Worm (Caenorhabditis elegans): ENCODE measurements around the gene R07B1.7.

Gene R07B1.7

ce11 chrX:9868820-9869219, at the start of gene R07B1.7:
TSS of gene R07B1.7 (plus strand) at chrX:9869120.
- TF ChIP-seq ceh-45 (GFP tag; IDR thresholded peaks at IDR 0.05) (no peak), ceh-31 (tag; optimal IDR thresholded peaks at IDR 0.05) (no peak), ama-1 (optimal IDR thresholded peaks at IDR 0.05) (no peak), nhr-11 (tag; optimal IDR thresholded peaks at IDR 0.05) (no peak), unc-3 (GFP tag; conservative IDR thresholded peaks at IDR 0.05) (no peak), unc-3 (tag; optimal IDR thresholded peaks at IDR 0.05) (no peak), ceh-14 (tag; optimal IDR thresholded peaks at IDR 0.05) (no peak), tbx-7 (tag; optimal IDR thresholded peaks at IDR 0.05) (no peak), unc-42 (tag; optimal IDR thresholded peaks at IDR 0.05) (no peak), K02D7.2 (tag; optimal IDR thresholded peaks at IDR 0.05) (no peak), ceh-30 (tag; optimal IDR thresholded peaks at IDR 0.05) (no peak), nhr-232 (tag; optimal IDR thresholded peaks at IDR 0.05) (no peak)

- no peak for TF ChIP-seq nhr-11 (tag; optimal IDR thresholded peaks at IDR 0.05)
- no peak for TF ChIP-seq hlh-13 (GFP tag; optimal IDR thresholded peaks at IDR 0.05)
- TF ChIP-seq pha-2 (tag; optimal IDR thresholded peaks at IDR 0.05) = no peak
- TF ChIP-seq ztf-16 (tag; optimal IDR thresholded peaks at IDR 0.05) = no peak
- TF ChIP-seq fax-1 (tag; optimal IDR thresholded peaks at IDR 0.05) = no peak
- no peak for TF ChIP-seq fkh-10 (GFP tag; optimal IDR thresholded peaks at IDR 0.05)
- TF ChIP-seq zip-5 (tag; optimal IDR thresholded peaks at IDR 0.05) = no peak
- TF ChIP-seq eyg-1 (tag; optimal IDR thresholded peaks at IDR 0.05) = no peak
- TF ChIP-seq sox-4 (tag; optimal IDR thresholded peaks at IDR 0.05) = no peak
- TF ChIP-seq mec-3 (tag; optimal IDR thresholded peaks at IDR 0.05; ENCODE audit: borderline replicate concordance) = no peak
- no peak for TF ChIP-seq elt-2 (tag; optimal IDR thresholded peaks at IDR 0.05)
- no peak for TF ChIP-seq pros-1 (tag; optimal IDR thresholded peaks at IDR 0.05)
- TF ChIP-seq fkh-6 (tag; optimal IDR thresholded peaks at IDR 0.05) = no peak
These were observed 46.7 kb upstream of the R07B1.7 start, which contains the start of gene dpy-22 for ce11 chrX:9822173-9822572. TSS of gene dpy-22 (minus strand) at chrX:9822273.

DNA sequence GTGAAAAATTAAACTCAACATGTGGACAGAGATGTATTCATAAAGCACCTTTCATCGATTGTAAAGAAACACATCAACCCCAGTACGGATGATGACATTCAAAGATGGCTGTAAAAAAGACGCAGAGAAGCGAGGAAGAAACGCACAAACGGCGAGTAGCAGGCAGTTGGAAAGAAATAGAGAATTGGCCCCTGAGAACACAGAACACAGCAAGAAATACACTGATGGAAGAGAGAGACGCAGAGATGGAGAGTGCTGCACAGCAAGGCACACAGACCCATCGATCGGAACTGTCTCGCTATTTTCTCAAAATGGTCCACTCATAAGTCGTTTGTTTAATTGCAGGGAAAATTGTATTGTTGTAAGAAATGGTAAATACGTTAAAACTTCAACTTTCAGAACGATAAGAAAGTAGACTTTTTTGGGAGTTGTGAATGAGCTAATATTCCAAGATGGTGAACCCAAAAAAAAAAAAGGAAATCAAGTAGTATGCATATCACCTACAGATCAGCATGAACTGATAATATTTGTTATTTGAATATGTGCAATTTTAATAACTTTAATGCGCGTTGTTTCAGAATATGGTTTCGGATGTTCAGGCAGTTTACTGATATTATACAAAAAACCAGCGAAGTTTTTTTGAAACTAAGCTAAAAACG, 46.2 kb upstream of the R07B1.7 start:
- peak; percentile 39 for TF ChIP-seq pros-1 (tag; optimal IDR thresholded peaks at IDR 0.05)
- peak; percentile 55 for TF ChIP-seq tbx-2 (tag; optimal IDR thresholded peaks at IDR 0.05)
- peak; percentile 17 for TF ChIP-seq ceh-2 (tag; optimal IDR thresholded peaks at IDR 0.05)
- peak; percentile 59 for TF ChIP-seq ceh-31 (tag; optimal IDR thresholded peaks at IDR 0.05)
- no peak for TF ChIP-seq pha-4 (tag; optimal IDR thresholded peaks at IDR 0.05)
- TF ChIP-seq ceh-48 (tag; optimal IDR thresholded peaks at IDR 0.05) = peak; percentile 2
- TF ChIP-seq hlh-8 (tag; optimal IDR thresholded peaks at IDR 0.05) = no peak
- peak; percentile 34 for TF ChIP-seq sdc-2 (tag; optimal IDR thresholded peaks at IDR 0.05)
- TF ChIP-seq nfya-1 (tag; optimal IDR thresholded peaks at IDR 0.05) = peak; percentile 65
- TF ChIP-seq dve-1 (tag; optimal IDR thresholded peaks at IDR 0.05) = peak; percentile 7
- TF ChIP-seq ref-2 (tag; optimal IDR thresholded peaks at IDR 0.05) = peak; percentile 64
- no peak for TF ChIP-seq ttx-3 (tag; optimal IDR thresholded peaks at IDR 0.05)
- peak; percentile 3 for TF ChIP-seq unc-55 (GFP tag; optimal IDR thresholded peaks at IDR 0.05)
- peak; percentile 21 for TF ChIP-seq fkh-6 (tag; optimal IDR thresholded peaks at IDR 0.05)

- no peak for TF ChIP-seq gmeb-2 (tag; optimal IDR thresholded peaks at IDR 0.05)
- TF ChIP-seq dve-1 (tag; optimal IDR thresholded peaks at IDR 0.05) = no peak
- no peak for TF ChIP-seq pha-4 (tag; optimal IDR thresholded peaks at IDR 0.05)
- TF ChIP-seq zip-5 (tag; optimal IDR thresholded peaks at IDR 0.05) = no peak
- TF ChIP-seq tbx-2 (tag; optimal IDR thresholded peaks at IDR 0.05) = no peak
- TF ChIP-seq pag-3 (tag; optimal IDR thresholded peaks at IDR 0.05; ENCODE audit: borderline replicate concordance) = no peak
- no peak for TF ChIP-seq K02D7.2 (tag; optimal IDR thresholded peaks at IDR 0.05)
These were observed 37.7 kb upstream of the R07B1.7 start, which contains the start of gene rrc-1 for ce11 chrX:9831215-9831614. TSS of gene rrc-1 (minus strand) at chrX:9831288.

Measured in whole organism, late embryonic.